Worm (Caenorhabditis elegans) whole organism, mixed stage, embryonic: ENCODE results near the gene bgnt-1.3.

ENCODE experiments used
- M03D4.4 ChIP-seq: sonication (generic microtip); optimal IDR thresholded peaks from 2 replicates; lab custom pipeline; 2017; ENCODE audit warnings: mild to moderate bottlenecking, missing genetic modification characterization, missing compliant biosample characterization
- bed-3 ChIP-seq: fragments of 200-800 bp; sonication (Bioruptor generic); optimal IDR thresholded peaks from 3 replicates; lab custom pipeline; 2018; ENCODE audit warnings: mild to moderate bottlenecking, missing genetic modification characterization, moderate library complexity, missing compliant biosample characterization
- blmp-1 ChIP-seq: fragments of 150-350 bp; optimal IDR thresholded peaks from 2 replicates; lab custom pipeline; 2014; ENCODE audit warnings: missing biosample characterization, missing genetic modification characterization
- ceh-39 ChIP-seq: fragments of 150-350 bp; optimal IDR thresholded peaks from 2 replicates; lab custom pipeline; 2014; ENCODE audit warnings: missing biosample characterization, missing genetic modification characterization
- ceh-43 ChIP-seq: fragments of 200-800 bp; sonication (Bioruptor generic); optimal IDR thresholded peaks from 2 replicates; lab custom pipeline; 2018; ENCODE audit warnings: mild to moderate bottlenecking, missing genetic modification characterization, moderate library complexity, missing compliant biosample characterization
- ces-1 ChIP-seq: fragments of 150-350 bp; optimal IDR thresholded peaks from 2 replicates; lab custom pipeline; 2014; ENCODE audit warnings: missing biosample characterization, missing genetic modification reagents, missing genetic modification characterization
- cnd-1 ChIP-seq: fragments of 200-800 bp; sonication (Bioruptor generic); optimal IDR thresholded peaks from 2 replicates; lab custom pipeline; 2018; ENCODE audit warnings: mild to moderate bottlenecking, missing genetic modification characterization, missing compliant biosample characterization
- drap-1 ChIP-seq: fragments of 200-800 bp; sonication (Bioruptor generic); optimal IDR thresholded peaks from 3 replicates; lab custom pipeline; 2018; ENCODE audit warnings: mild to moderate bottlenecking, missing genetic modification characterization, missing compliant biosample characterization
- elt-3 ChIP-seq: fragments of 150-350 bp; optimal IDR thresholded peaks from 2 replicates; lab custom pipeline; 2014; ENCODE audit warnings: missing biosample characterization, missing genetic modification characterization
- flh-1 ChIP-seq: fragments of 200-800 bp; sonication (Bioruptor generic); optimal IDR thresholded peaks from 2 replicates; lab custom pipeline; 2018; ENCODE audit warnings: mild to moderate bottlenecking, missing genetic modification characterization, moderate library complexity, missing compliant biosample characterization
- ham-2 ChIP-seq: fragments of 200-800 bp; sonication (Bioruptor generic); optimal IDR thresholded peaks from 2 replicates; lab custom pipeline; 2018; ENCODE audit warnings: mild to moderate bottlenecking, missing genetic modification characterization, missing compliant biosample characterization
- lin-13 ChIP-seq: fragments of 150-350 bp; optimal IDR thresholded peaks from 2 replicates; lab custom pipeline; 2014; ENCODE audit warnings: missing biosample characterization, missing genetic modification characterization
- lin-32 ChIP-seq: fragments of 200-800 bp; sonication (Bioruptor generic); optimal IDR thresholded peaks from 2 replicates; lab custom pipeline; 2018; ENCODE audit warnings: mild to moderate bottlenecking, missing genetic modification characterization, missing compliant biosample characterization
- lsy-2 ChIP-seq: fragments of 150-350 bp; optimal IDR thresholded peaks from 2 replicates; lab custom pipeline; 2014; ENCODE audit warnings: missing biosample characterization, missing genetic modification characterization
- mab-5 ChIP-seq: fragments of 150-350 bp; optimal IDR thresholded peaks from 2 replicates; lab custom pipeline; 2014; ENCODE audit warnings: missing biosample characterization, missing genetic modification characterization
- mep-1 ChIP-seq: fragments of 150-350 bp; optimal IDR thresholded peaks from 2 replicates; lab custom pipeline; 2017; ENCODE audit warnings: missing biosample characterization, missing genetic modification reagents, missing genetic modification characterization, inconsistent platforms
- mls-2 ChIP-seq: sonication (generic microtip); optimal IDR thresholded peaks from 2 replicates; lab custom pipeline; 2016; ENCODE audit warnings: mild to moderate bottlenecking, missing genetic modification characterization, moderate library complexity, missing compliant biosample characterization
- nhr-12 ChIP-seq: fragments of 150-350 bp; optimal IDR thresholded peaks from 2 replicates; lab custom pipeline; 2014; ENCODE audit warnings: missing biosample characterization, missing genetic modification characterization
- nhr-2 ChIP-seq: fragments of 150-350 bp; optimal IDR thresholded peaks from 2 replicates; lab custom pipeline; 2014; ENCODE audit warnings: missing biosample characterization, missing genetic modification characterization
- nhr-237 ChIP-seq: fragments of 150-350 bp; optimal IDR thresholded peaks from 2 replicates; lab custom pipeline; 2014; ENCODE audit warnings: missing biosample characterization, missing genetic modification characterization
- nhr-28 ChIP-seq: fragments of 150-350 bp; optimal IDR thresholded peaks from 2 replicates; lab custom pipeline; 2014; ENCODE audit warnings: missing biosample characterization, missing genetic modification characterization
- nhr-76 ChIP-seq: sonication (generic microtip); optimal IDR thresholded peaks from 2 replicates; lab custom pipeline; 2017; ENCODE audit warnings: missing biosample characterization, missing genetic modification characterization
- pha-4 ChIP-seq: fragments of 150-350 bp; optimal IDR thresholded peaks from 2 replicates; lab custom pipeline; 2018; ENCODE audit warnings: missing biosample characterization, missing genetic modification reagents, missing genetic modification characterization
- sem-2 ChIP-seq: fragments of 200-800 bp; sonication (Bioruptor generic); optimal IDR thresholded peaks from 2 replicates; lab custom pipeline; 2018; ENCODE audit warnings: mild to moderate bottlenecking, missing genetic modification characterization, missing compliant biosample characterization
- sptf-1 ChIP-seq: sonication (generic microtip); optimal IDR thresholded peaks from 2 replicates; lab custom pipeline; 2017; ENCODE audit warnings: mild to moderate bottlenecking, missing genetic modification characterization, moderate library complexity, missing compliant biosample characterization
- tbx-8 ChIP-seq: fragments of 200-800 bp; sonication (Bioruptor generic); optimal IDR thresholded peaks from 2 replicates; lab custom pipeline; 2018; ENCODE audit warnings: mild to moderate bottlenecking, missing genetic modification characterization, moderate library complexity, missing compliant biosample characterization
- unc-120 ChIP-seq: sonication (generic microtip); optimal IDR thresholded peaks from 2 replicates; lab custom pipeline; 2017; ENCODE audit warnings: missing genetic modification characterization, missing compliant biosample characterization; ENCODE audit not compliant: poor library complexity, severe bottlenecking
- unc-39 ChIP-seq: fragments of 150-350 bp; optimal IDR thresholded peaks from 2 replicates; lab custom pipeline; 2014; ENCODE audit warnings: missing biosample characterization, missing genetic modification characterization
- unc-62 ChIP-seq: fragments of 150-350 bp; optimal IDR thresholded peaks from 2 replicates; lab custom pipeline; 2014; ENCODE audit warnings: missing biosample characterization, missing genetic modification reagents, missing genetic modification characterization
- zip-8 ChIP-seq: fragments of 150-350 bp; optimal IDR thresholded peaks from 2 replicates; lab custom pipeline; 2014; ENCODE audit warnings: missing biosample characterization, missing genetic modification characterization
- ztf-11 ChIP-seq: fragments of 150-350 bp; optimal IDR thresholded peaks from 2 replicates; lab custom pipeline; 2014; ENCODE audit warnings: missing biosample characterization, missing genetic modification characterization

The bgnt-1.3 gene

ce11 chrV:16237223-16237622 lies 19.1 kb downstream of the bgnt-1.3 start, which contains the start of gene F21H7.5:
Gene F21H7.5, plus strand, starts transcription at chrV:16237523.
- TF ChIP-seq sem-2 (no peak), ham-2 (no peak), lsy-2 (tag; lab: Kevin White, UChicago) (no peak), lin-32 (GFP tag; lab: Kevin White, UChicago) (no peak), flh-1 (no peak), nhr-2 (tag; lab: Kevin White, UChicago) (no peak), cnd-1 (tag; lab: Kevin White, UChicago) (no peak), ceh-43 (GFP tag; lab: Kevin White, UChicago) (no peak), elt-3 (no peak), nhr-237 (tag; lab: Kevin White, UChicago) (no peak)

DNA sequence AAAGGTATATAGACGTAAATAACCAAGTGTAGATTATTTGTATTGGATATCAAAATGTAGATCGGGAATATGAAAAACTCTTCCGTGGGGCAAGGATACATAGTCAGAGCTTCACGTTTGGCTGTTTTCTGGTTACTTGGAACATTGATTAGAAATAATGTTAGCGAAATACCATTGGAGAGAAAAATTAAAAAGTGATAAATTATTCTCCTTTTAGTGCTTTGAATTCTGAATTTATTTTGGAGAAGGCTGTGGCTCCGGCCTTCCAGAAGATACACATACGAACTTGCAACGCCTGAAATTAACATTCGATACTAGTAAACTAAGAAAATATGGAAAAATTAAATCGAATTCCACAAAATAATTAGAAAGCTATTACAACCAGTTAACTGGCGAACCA lies 20.6 kb downstream of the bgnt-1.3 start, which contains the start of gene srh-98:
Gene srh-98 (minus strand): TSS at position 101 of the 400 bp plus-strand sequence.
- no peak for TF ChIP-seq ces-1
- no peak for TF ChIP-seq mab-5 (tag; lab: Kevin White, UChicago)
- TF ChIP-seq elt-3: no peak
- no peak for TF ChIP-seq nhr-237 (tag; lab: Kevin White, UChicago)
- no peak for TF ChIP-seq unc-120 (tag; lab: Kevin White, UChicago)
- TF ChIP-seq tbx-8 (GFP tag; lab: Kevin White, UChicago): no peak
- TF ChIP-seq nhr-2 (tag; lab: Kevin White, UChicago): no peak
- no peak for TF ChIP-seq sem-2
- TF ChIP-seq mls-2: no peak
- no peak for TF ChIP-seq bed-3
- no peak for TF ChIP-seq ham-2

DNA sequence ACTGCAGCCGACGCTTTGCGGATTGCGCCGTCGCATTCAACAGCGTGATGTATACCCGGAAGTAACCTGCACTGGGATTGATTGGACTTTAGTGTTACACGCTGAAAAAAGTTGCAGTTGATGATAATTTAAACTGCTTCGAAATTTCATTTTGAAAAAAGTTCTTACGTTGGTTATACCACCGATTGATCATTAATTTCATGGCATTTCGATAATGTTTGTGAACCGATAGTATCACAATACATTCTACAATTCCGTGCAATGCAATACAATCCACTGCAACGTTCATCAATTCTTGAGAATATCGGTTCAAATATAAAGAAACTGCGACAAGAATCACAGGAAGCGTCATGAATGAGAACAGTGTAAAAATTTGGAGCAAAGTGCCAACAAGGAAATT lies 21.2 kb downstream of the bgnt-1.3 start, which contains the start of gene F21H7.3:
Gene F21H7.3 (minus strand): TSS at position 101 of the 400 bp plus-strand sequence.
- no peak for TF ChIP-seq sem-2
- no peak for TF ChIP-seq pha-4 (tag; lab: Kevin White, UChicago)
- TF ChIP-seq nhr-28: no peak
- TF ChIP-seq elt-3: no peak
- TF ChIP-seq ceh-39: no peak
- TF ChIP-seq blmp-1 (tag; lab: Kevin White, UChicago): no peak
- no peak for TF ChIP-seq M03D4.4
- no peak for TF ChIP-seq bed-3
- no peak for TF ChIP-seq mep-1
- no peak for TF ChIP-seq lin-13 (tag; lab: Kevin White, UChicago)
- TF ChIP-seq tbx-8 (GFP tag; lab: Kevin White, UChicago): no peak
- no peak for TF ChIP-seq nhr-237 (tag; lab: Kevin White, UChicago)
- TF ChIP-seq unc-62 (GFP tag; lab: Kevin White, UChicago): no peak
- no peak for TF ChIP-seq cnd-1 (tag; lab: Kevin White, UChicago)
- no peak for TF ChIP-seq flh-1
- TF ChIP-seq drap-1 (GFP tag; lab: Kevin White, UChicago): no peak
- no peak for TF ChIP-seq unc-39
- TF ChIP-seq sptf-1 (tag; lab: Kevin White, UChicago): no peak
- no peak for TF ChIP-seq ztf-11
- no peak for TF ChIP-seq ham-2

DNA sequence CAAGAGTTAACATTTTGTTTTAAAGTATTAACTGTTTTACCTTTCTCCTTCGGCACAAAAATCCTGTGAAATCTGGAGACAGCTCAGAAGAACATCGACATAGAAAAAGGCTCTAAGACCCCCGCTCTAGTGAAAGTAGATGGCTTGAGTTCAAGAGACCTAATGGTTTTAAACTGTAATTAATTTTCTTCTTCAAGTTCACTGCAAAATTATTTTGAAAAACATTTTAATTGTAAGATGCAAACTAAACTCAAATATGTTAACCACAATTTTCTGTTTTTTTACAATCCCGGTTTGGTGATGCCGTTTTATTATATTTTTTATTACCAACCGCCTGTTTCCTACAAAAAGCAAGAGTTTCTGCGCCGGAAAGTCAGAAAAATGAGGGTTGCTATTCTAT lies 22.7 kb downstream of the bgnt-1.3 start, which contains the start of gene clec-233:
Gene clec-233 (plus strand): TSS at position 301 of the 400 bp plus-strand sequence.
- TF ChIP-seq ham-2: no peak

- TF ChIP-seq nhr-237 (tag; lab: Kevin White, UChicago) (no peak), nhr-28 (no peak), mls-2 (no peak), bed-3 (no peak), sptf-1 (tag; lab: Kevin White, UChicago) (no peak), drap-1 (GFP tag; lab: Kevin White, UChicago) (no peak), nhr-76 (tag; lab: Kevin White, UChicago) (no peak), ceh-39 (no peak), sem-2 (no peak), mab-5 (tag; lab: Kevin White, UChicago) (no peak), nhr-12 (no peak), blmp-1 (tag; lab: Kevin White, UChicago) (no peak), mep-1 (no peak)
- TF ChIP-seq, all 35 proteins: peak for 0
Measured at ce11 chrV:16232180-16232579, 24.1 kb downstream of the bgnt-1.3 start, which contains the start of gene gst-22. Gene gst-22, minus strand, starts transcription at chrV:16232282.

ce11 chrV:16229896-16230295 lies 26.4 kb downstream of the bgnt-1.3 start, which contains the start of the genes F21H7.2 and F21H7.12:
Gene F21H7.2, minus strand, starts transcription at chrV:16229996.
Gene F21H7.12, plus strand, starts transcription at chrV:16230165.
- TF ChIP-seq flh-1 (no peak), drap-1 (GFP tag; lab: Kevin White, UChicago) (no peak), nhr-12 (no peak), nhr-76 (tag; lab: Kevin White, UChicago) (no peak), nhr-28 (no peak), nhr-2 (tag; lab: Kevin White, UChicago) (no peak), ham-2 (no peak), zip-8 (tag; lab: Kevin White, UChicago) (no peak), lin-32 (GFP tag; lab: Kevin White, UChicago) (no peak)
